Worm (Caenorhabditis elegans) whole organism, mixed stage, embryonic: ENCODE results near the gene dlhd-1.

ENCODE experiments used
- bed-3 ChIP-seq: fragments of 200-800 bp; sonication (Bioruptor generic); optimal IDR thresholded peaks from 3 replicates; lab custom pipeline; 2018; ENCODE audit warnings: mild to moderate bottlenecking, missing genetic modification characterization, moderate library complexity, missing compliant biosample characterization
- blmp-1 ChIP-seq: fragments of 150-350 bp; optimal IDR thresholded peaks from 2 replicates; lab custom pipeline; 2014; ENCODE audit warnings: missing biosample characterization, missing genetic modification characterization
- ceh-39 ChIP-seq: fragments of 150-350 bp; optimal IDR thresholded peaks from 2 replicates; lab custom pipeline; 2014; ENCODE audit warnings: missing biosample characterization, missing genetic modification characterization
- ceh-83 ChIP-seq: fragments of 200-800 bp; sonication (Bioruptor generic); optimal IDR thresholded peaks from 2 replicates; lab custom pipeline; 2018; ENCODE audit warnings: mild to moderate bottlenecking, missing genetic modification characterization, missing compliant biosample characterization
- ces-1 ChIP-seq: fragments of 150-350 bp; optimal IDR thresholded peaks from 2 replicates; lab custom pipeline; 2014; ENCODE audit warnings: missing biosample characterization, missing genetic modification reagents, missing genetic modification characterization
- cnd-1 ChIP-seq: fragments of 200-800 bp; sonication (Bioruptor generic); optimal IDR thresholded peaks from 2 replicates; lab custom pipeline; 2018; ENCODE audit warnings: mild to moderate bottlenecking, missing genetic modification characterization, missing compliant biosample characterization
- drap-1 ChIP-seq: fragments of 200-800 bp; sonication (Bioruptor generic); optimal IDR thresholded peaks from 3 replicates; lab custom pipeline; 2018; ENCODE audit warnings: mild to moderate bottlenecking, missing genetic modification characterization, missing compliant biosample characterization
- elt-1 ChIP-seq: sonication (generic microtip); optimal IDR thresholded peaks from 2 replicates; lab custom pipeline; 2017; ENCODE audit warnings: missing genetic modification characterization, mild to moderate bottlenecking, missing compliant biosample characterization, antibody characterized with exemption, moderate library complexity, borderline replicate concordance; ENCODE audit not compliant: insufficient read depth
- elt-3 ChIP-seq: fragments of 150-350 bp; optimal IDR thresholded peaks from 2 replicates; lab custom pipeline; 2014; ENCODE audit warnings: missing biosample characterization, missing genetic modification characterization
- flh-1 ChIP-seq: fragments of 200-800 bp; sonication (Bioruptor generic); optimal IDR thresholded peaks from 2 replicates; lab custom pipeline; 2018; ENCODE audit warnings: mild to moderate bottlenecking, missing genetic modification characterization, moderate library complexity, missing compliant biosample characterization
- ham-2 ChIP-seq: fragments of 200-800 bp; sonication (Bioruptor generic); optimal IDR thresholded peaks from 2 replicates; lab custom pipeline; 2018; ENCODE audit warnings: mild to moderate bottlenecking, missing genetic modification characterization, missing compliant biosample characterization
- hlh-1 ChIP-seq: fragments of 150-350 bp; optimal IDR thresholded peaks from 2 replicates; lab custom pipeline; 2014; ENCODE audit warnings: missing biosample characterization, missing genetic modification reagents, missing genetic modification characterization
- lin-13 ChIP-seq: fragments of 150-350 bp; optimal IDR thresholded peaks from 2 replicates; lab custom pipeline; 2014; ENCODE audit warnings: missing biosample characterization, missing genetic modification characterization
- lin-32 ChIP-seq: fragments of 200-800 bp; sonication (Bioruptor generic); optimal IDR thresholded peaks from 2 replicates; lab custom pipeline; 2018; ENCODE audit warnings: mild to moderate bottlenecking, missing genetic modification characterization, missing compliant biosample characterization
- lsy-2 ChIP-seq: fragments of 150-350 bp; optimal IDR thresholded peaks from 2 replicates; lab custom pipeline; 2014; ENCODE audit warnings: missing biosample characterization, missing genetic modification characterization
- mab-5 ChIP-seq: fragments of 150-350 bp; optimal IDR thresholded peaks from 2 replicates; lab custom pipeline; 2014; ENCODE audit warnings: missing biosample characterization, missing genetic modification characterization
- mep-1 ChIP-seq: fragments of 150-350 bp; optimal IDR thresholded peaks from 2 replicates; lab custom pipeline; 2017; ENCODE audit warnings: missing biosample characterization, missing genetic modification reagents, missing genetic modification characterization, inconsistent platforms
- mls-2 ChIP-seq: sonication (generic microtip); optimal IDR thresholded peaks from 2 replicates; lab custom pipeline; 2016; ENCODE audit warnings: mild to moderate bottlenecking, missing genetic modification characterization, moderate library complexity, missing compliant biosample characterization
- nhr-2 ChIP-seq: fragments of 150-350 bp; optimal IDR thresholded peaks from 2 replicates; lab custom pipeline; 2014; ENCODE audit warnings: missing biosample characterization, missing genetic modification characterization
- nhr-28 ChIP-seq: fragments of 150-350 bp; optimal IDR thresholded peaks from 2 replicates; lab custom pipeline; 2014; ENCODE audit warnings: missing biosample characterization, missing genetic modification characterization
- nhr-76 ChIP-seq: sonication (generic microtip); optimal IDR thresholded peaks from 2 replicates; lab custom pipeline; 2017; ENCODE audit warnings: missing biosample characterization, missing genetic modification characterization
- pha-4 ChIP-seq: fragments of 150-350 bp; optimal IDR thresholded peaks from 2 replicates; lab custom pipeline; 2018; ENCODE audit warnings: missing biosample characterization, missing genetic modification reagents, missing genetic modification characterization
- sem-2 ChIP-seq: fragments of 200-800 bp; sonication (Bioruptor generic); optimal IDR thresholded peaks from 2 replicates; lab custom pipeline; 2018; ENCODE audit warnings: mild to moderate bottlenecking, missing genetic modification characterization, missing compliant biosample characterization
- sptf-1 ChIP-seq: sonication (generic microtip); optimal IDR thresholded peaks from 2 replicates; lab custom pipeline; 2017; ENCODE audit warnings: mild to moderate bottlenecking, missing genetic modification characterization, moderate library complexity, missing compliant biosample characterization
- tbx-8 ChIP-seq: fragments of 200-800 bp; sonication (Bioruptor generic); optimal IDR thresholded peaks from 2 replicates; lab custom pipeline; 2018; ENCODE audit warnings: mild to moderate bottlenecking, missing genetic modification characterization, moderate library complexity, missing compliant biosample characterization
- unc-120 ChIP-seq: sonication (generic microtip); optimal IDR thresholded peaks from 2 replicates; lab custom pipeline; 2017; ENCODE audit warnings: missing genetic modification characterization, missing compliant biosample characterization; ENCODE audit not compliant: poor library complexity, severe bottlenecking
- unc-39 ChIP-seq: fragments of 150-350 bp; optimal IDR thresholded peaks from 2 replicates; lab custom pipeline; 2014; ENCODE audit warnings: missing biosample characterization, missing genetic modification characterization
- unc-62 ChIP-seq: fragments of 150-350 bp; optimal IDR thresholded peaks from 2 replicates; lab custom pipeline; 2014; ENCODE audit warnings: missing biosample characterization, missing genetic modification reagents, missing genetic modification characterization
- zip-8 ChIP-seq: fragments of 150-350 bp; optimal IDR thresholded peaks from 2 replicates; lab custom pipeline; 2014; ENCODE audit warnings: missing biosample characterization, missing genetic modification characterization
- ztf-11 ChIP-seq: fragments of 150-350 bp; optimal IDR thresholded peaks from 2 replicates; lab custom pipeline; 2014; ENCODE audit warnings: missing biosample characterization, missing genetic modification characterization

Gene dlhd-1

ce11 chrII:1141720-1142574, 30.0 kb downstream of the dlhd-1 start:
- TF ChIP-seq ces-1 (GFP tag; lab: Kevin White, UChicago) (no peak), lin-13 (tag; lab: Kevin White, UChicago) (no peak), unc-62 (GFP tag; lab: Kevin White, UChicago) (no peak), ham-2 (GFP tag; lab: Kevin White, UChicago) (peak; percentile 37), unc-39 (tag; lab: Kevin White, UChicago) (no peak), mls-2 (tag; lab: Kevin White, UChicago) (no peak), blmp-1 (tag; lab: Kevin White, UChicago) (peak; percentile 12), elt-1 (tag; lab: Kevin White, UChicago) (peak; percentile 97)
- TF ChIP-seq, all 35 proteins: peak for 3

ce11 chrII:1140689-1141088, 31.2 kb downstream of the dlhd-1 start, which contains the start of gene W09B6.4:
Gene W09B6.4 (minus strand): TSS chrII:1140839.
- no peak for TF ChIP-seq tbx-8 (GFP tag; lab: Kevin White, UChicago)
- no peak for TF ChIP-seq nhr-28
- no peak for TF ChIP-seq ceh-83 (GFP tag; lab: Kevin White, UChicago)
- no peak for TF ChIP-seq flh-1 (GFP tag; lab: Kevin White, UChicago)
- no peak for TF ChIP-seq sem-2
- TF ChIP-seq ceh-39 (tag; lab: Kevin White, UChicago), result no peak
- no peak for TF ChIP-seq hlh-1 (tag; lab: Kevin White, UChicago)
- TF ChIP-seq elt-1 (tag; lab: Kevin White, UChicago), result no peak
- no peak for TF ChIP-seq mls-2 (tag; lab: Kevin White, UChicago)
- TF ChIP-seq ham-2 (GFP tag; lab: Kevin White, UChicago), result no peak
- no peak for TF ChIP-seq bed-3 (GFP tag; lab: Kevin White, UChicago)
- no peak for TF ChIP-seq cnd-1 (tag; lab: Kevin White, UChicago)
- TF ChIP-seq mab-5 (tag; lab: Kevin White, UChicago), result no peak
- TF ChIP-seq, all 35 proteins: peak for 0

DNA sequence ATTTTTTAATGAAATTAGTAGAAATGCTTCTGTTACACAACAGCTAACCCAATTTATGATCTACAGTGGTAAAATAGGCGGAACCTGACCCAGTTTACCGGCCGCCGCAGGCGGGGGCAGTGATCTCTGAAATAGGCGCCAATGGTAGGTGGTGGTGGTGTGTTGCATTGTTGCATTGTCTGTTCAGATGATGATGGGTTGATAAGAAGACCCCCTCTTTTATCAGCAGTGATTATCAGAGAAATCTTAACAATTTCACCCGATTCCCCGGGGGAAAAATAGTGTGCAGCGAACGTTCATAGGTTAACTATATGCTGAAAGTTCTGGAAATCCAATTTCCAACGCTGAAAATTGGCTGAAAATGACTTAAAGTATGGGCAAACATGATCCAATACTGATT, 33.3 kb downstream of the dlhd-1 start:
- no peak for TF ChIP-seq unc-39 (tag; lab: Kevin White, UChicago)
- peak; percentile 63 for TF ChIP-seq elt-1 (tag; lab: Kevin White, UChicago)
- no peak for TF ChIP-seq ceh-39 (tag; lab: Kevin White, UChicago)

- no peak for TF ChIP-seq unc-120 (tag; lab: Kevin White, UChicago)
- no peak for TF ChIP-seq ztf-11 (tag; lab: Kevin White, UChicago)
Measured at ce11 chrII:1136485-1136884, 35.4 kb downstream of the dlhd-1 start, which contains the start of gene pod-2. Gene pod-2 (plus strand): TSS chrII:1136785.

DNA sequence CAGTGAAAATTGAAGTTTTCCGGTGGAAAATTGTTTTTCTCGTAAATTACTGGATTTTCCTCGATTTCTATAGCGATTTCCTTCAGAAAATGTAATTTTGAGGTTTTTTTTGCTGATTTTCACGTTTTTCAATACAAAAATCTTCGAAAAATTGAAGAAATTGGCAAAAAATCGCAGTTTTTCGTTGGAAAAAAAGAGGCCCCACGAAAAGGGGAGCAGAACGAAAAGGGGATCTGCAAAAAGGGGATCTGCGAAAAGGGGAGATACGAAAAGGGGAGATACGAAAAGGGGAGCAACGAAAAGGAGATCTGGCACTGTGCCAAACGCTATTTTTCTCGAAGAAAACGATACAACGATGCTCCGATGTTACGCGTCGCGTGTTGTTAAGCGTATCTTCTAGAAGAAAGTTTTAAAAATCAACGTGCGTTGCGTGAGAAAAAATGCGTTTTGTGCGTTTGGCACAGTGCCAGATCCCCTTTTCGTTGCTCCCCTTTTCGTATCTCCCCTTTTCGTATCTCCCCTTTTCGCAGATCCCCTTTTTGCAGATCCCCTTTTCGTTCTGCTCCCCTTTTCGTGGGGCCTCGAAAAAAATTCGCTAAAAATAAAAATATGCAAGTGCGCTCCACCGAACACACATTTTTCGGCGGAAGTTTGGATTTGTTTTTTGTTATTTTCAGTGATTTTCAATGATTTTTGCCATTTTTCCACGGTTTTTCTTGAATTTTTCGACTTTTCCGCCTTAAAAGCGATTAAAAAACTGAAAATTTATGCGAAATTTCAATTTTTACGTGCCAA, 37.4 kb downstream of the dlhd-1 start:
- TF ChIP-seq sptf-1 (tag; lab: Kevin White, UChicago) (peak; percentile 47), cnd-1 (tag; lab: Kevin White, UChicago) (peak; percentile 5)

ce11 chrII:1133295-1133694, 38.6 kb downstream of the dlhd-1 start:
- TF ChIP-seq ceh-83 (GFP tag; lab: Kevin White, UChicago) (no peak), sem-2 (no peak), hlh-1 (tag; lab: Kevin White, UChicago) (no peak), lin-32 (GFP tag; lab: Kevin White, UChicago) (no peak), flh-1 (GFP tag; lab: Kevin White, UChicago) (no peak), ham-2 (GFP tag; lab: Kevin White, UChicago) (no peak), elt-3 (tag; lab: Kevin White, UChicago) (no peak), nhr-76 (tag; lab: Kevin White, UChicago) (no peak), drap-1 (GFP tag; lab: Kevin White, UChicago) (no peak), pha-4 (tag; lab: Kevin White, UChicago) (no peak), nhr-2 (no peak), mep-1 (tag; lab: Kevin White, UChicago) (no peak), unc-120 (tag; lab: Kevin White, UChicago) (no peak), zip-8 (tag; lab: Kevin White, UChicago) (no peak), elt-1 (tag; lab: Kevin White, UChicago) (no peak), ceh-39 (tag; lab: Kevin White, UChicago) (no peak), mab-5 (tag; lab: Kevin White, UChicago) (no peak), lsy-2 (no peak)
